Fruit fly (Drosophila melanogaster): ENCODE measurements around the gene Nrt.

Nrt gene

dm6 chr3L:16800026-16800425, 34.2 kb downstream of the Nrt start (continued):
- peak; percentile 7 for TF ChIP-seq Meics (GFP tag; optimal IDR thresholded peaks at IDR 0.05)
- TF ChIP-seq zfh1 (GFP tag; IDR thresholded peaks at IDR 0.05), result no peak
- TF ChIP-seq CG3281 (GFP tag; optimal IDR thresholded peaks at IDR 0.05), result no peak
- TF ChIP-seq gsb-n (tag; optimal IDR thresholded peaks at IDR 0.05), result no peak
- TF ChIP-seq cg (GFP tag; optimal IDR thresholded peaks at IDR 0.05), result peak; percentile 37
- no peak for TF ChIP-seq tgo (GFP tag; IDR thresholded peaks at IDR 0.05)
- TF ChIP-seq Vsx1 (GFP tag; optimal IDR thresholded peaks at IDR 0.05), result no peak
- peak; percentile 29 for TF ChIP-seq sug (tag; optimal IDR thresholded peaks at IDR 0.05)
- 0 out of 3 replicates have a peak, but pooled peaks have one; percentile 18 for TF ChIP-seq Mrtf (GFP tag; IDR thresholded peaks at IDR 0.05)
- peak; percentile 21; the same call in 1 of the 2 replicates for TF ChIP-seq crol (GFP tag; IDR thresholded peaks at IDR 0.05)
- no peak for TF ChIP-seq NC2β (GFP tag; optimal IDR thresholded peaks at IDR 0.05)
- no peak for TF ChIP-seq tna (GFP tag; IDR thresholded peaks at IDR 0.05; ENCODE audit: partially characterized antibody)
- peak; percentile 26; the same call in 1 of the 2 replicates for TF ChIP-seq amos (GFP tag; IDR thresholded peaks at IDR 0.05; ENCODE audit: partially characterized antibody)
- no peak for TF ChIP-seq CG34224 (GFP tag; IDR thresholded peaks at IDR 0.05; ENCODE audit: partially characterized antibody)
- TF ChIP-seq Mad (GFP tag; optimal IDR thresholded peaks at IDR 0.05), result no peak
- TF ChIP-seq Dbx (GFP tag; IDR thresholded peaks at IDR 0.05), result 0 out of 3 replicates have a peak, but pooled peaks have one; percentile 23
- no peak for TF ChIP-seq pan (optimal IDR thresholded peaks at IDR 0.05)
- TF ChIP-seq pan (GFP tag; optimal IDR thresholded peaks at IDR 0.05 in 1 of 2, IDR thresholded peaks at IDR 0.05 in 1 of 2), result peak in 1 of 2 experiments; percentile 28
- TF ChIP-seq Fer2 (tag; optimal IDR thresholded peaks at IDR 0.05), result no peak
- TF ChIP-seq Jarid2 (GFP tag; optimal IDR thresholded peaks at IDR 0.05), result peak; percentile 69
- TF ChIP-seq CG17359 (tag; optimal IDR thresholded peaks at IDR 0.05), result no peak
- TF ChIP-seq CG15601 (tag; optimal IDR thresholded peaks at IDR 0.05), result peak; percentile 44
- TF ChIP-seq lola (GFP tag; optimal IDR thresholded peaks at IDR 0.05), result no peak
- no peak for TF ChIP-seq CG43689 (GFP tag; IDR thresholded peaks at IDR 0.05)
- TF ChIP-seq pb (GFP tag; optimal IDR thresholded peaks at IDR 0.05), result no peak
- TF ChIP-seq CG10209 (GFP tag; optimal IDR thresholded peaks at IDR 0.05), result no peak
- TF ChIP-seq Fer1 (GFP tag; optimal IDR thresholded peaks at IDR 0.05), result peak; percentile 19
- TF ChIP-seq usp (GFP tag; optimal IDR thresholded peaks at IDR 0.05), result no peak
- no peak for TF ChIP-seq CG11560 (tag; IDR thresholded peaks at IDR 0.05)
- peak; percentile 47 for TF ChIP-seq Bgb (GFP tag; IDR thresholded peaks at IDR 0.05; ENCODE audit: partially characterized antibody)
- no peak for TF ChIP-seq CG2129 (GFP tag; IDR thresholded peaks at IDR 0.05; ENCODE audit: partially characterized antibody)
- TF ChIP-seq chm (GFP tag; IDR thresholded peaks at IDR 0.05), result peak; percentile 59
- TF ChIP-seq CG2875 (GFP tag; optimal IDR thresholded peaks at IDR 0.05), result no peak
- TF ChIP-seq CG9797 (GFP tag; optimal IDR thresholded peaks at IDR 0.05), result no peak
- TF ChIP-seq Neu2 (GFP tag; optimal IDR thresholded peaks at IDR 0.05; ENCODE audit: borderline replicate concordance), result no peak
- peak; percentile 43; the same call in 1 of the 2 replicates for TF ChIP-seq CG32532 (GFP tag; IDR thresholded peaks at IDR 0.05)
- TF ChIP-seq nom (GFP tag; optimal IDR thresholded peaks at IDR 0.05), result peak; percentile 85
- TF ChIP-seq MTF-1 (GFP tag; optimal IDR thresholded peaks at IDR 0.05; ENCODE audit: borderline replicate concordance), result peak; percentile 39
- no peak for TF ChIP-seq Dad (GFP tag; optimal IDR thresholded peaks at IDR 0.05)
- TF ChIP-seq Tbp (GFP tag; optimal IDR thresholded peaks at IDR 0.05), result no peak
- TF ChIP-seq fu2 (GFP tag; optimal IDR thresholded peaks at IDR 0.05), result no peak
- TF ChIP-seq Oaz (GFP tag; IDR thresholded peaks at IDR 0.05), result no peak
- no peak for TF ChIP-seq sob (GFP tag; IDR thresholded peaks at IDR 0.05)
- no peak for TF ChIP-seq CG10654 (GFP tag; optimal IDR thresholded peaks at IDR 0.05)
- TF ChIP-seq CG17612 (GFP tag; IDR thresholded peaks at IDR 0.05), result 0 out of 2 replicates have a peak, but pooled peaks have one; percentile 14
- peak; percentile 41; the same call in 1 of the 2 replicates for TF ChIP-seq Adf1 (GFP tag; IDR thresholded peaks at IDR 0.05)
- no peak for TF ChIP-seq CG2120 (GFP tag; optimal IDR thresholded peaks at IDR 0.05)
- TF ChIP-seq pros (GFP tag; optimal IDR thresholded peaks at IDR 0.05), result no peak
- no peak; the same call in 2 of the 3 replicates for TF ChIP-seq row (GFP tag; IDR thresholded peaks at IDR 0.05)
- TF ChIP-seq Dp (GFP tag; optimal IDR thresholded peaks at IDR 0.05), result no peak

All from whole organism, embryonic.